Worm (Caenorhabditis elegans) whole organism, L4/young adult: ENCODE data around the gene syg-1.

Experiments
- W03F9.2 ChIP-seq: fragments of 150-350 bp; optimal IDR thresholded peaks from 2 replicates; lab custom pipeline; 2014; ENCODE audit warnings: missing biosample characterization, missing genetic modification characterization
- dao-5 ChIP-seq: sonication (generic microtip); optimal IDR thresholded peaks from 2 replicates; lab custom pipeline; 2016; ENCODE audit warnings: missing genotype, missing genetic modification characterization, moderate library complexity, missing compliant biosample characterization
- him-1 ChIP-seq: sonication (generic microtip); optimal IDR thresholded peaks from 2 replicates; lab custom pipeline; 2016; ENCODE audit warnings: missing genotype, missing genetic modification reagents, missing genetic modification characterization, missing compliant biosample characterization

The syg-1 gene

DNA sequence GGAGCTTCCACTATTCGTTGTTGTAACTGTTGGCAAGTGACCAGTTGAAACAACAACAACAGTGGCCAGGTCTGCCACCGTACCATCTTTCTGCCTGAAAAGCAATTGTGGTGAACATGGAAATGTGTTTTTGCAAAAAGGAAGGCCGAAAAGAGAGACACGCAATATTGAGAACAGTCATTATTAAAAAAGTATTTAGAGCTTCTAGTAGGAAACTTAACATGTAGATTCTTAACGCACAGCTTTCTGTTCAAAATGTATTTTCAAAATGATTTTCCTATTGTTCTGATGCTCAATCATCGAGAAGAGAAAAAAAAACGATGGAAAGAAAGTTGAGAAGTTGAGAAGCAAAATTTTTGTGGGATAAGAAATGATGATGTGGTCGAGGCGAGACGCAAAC is at the start of gene syg-1:
Gene syg-1, minus strand, starts transcription at position 101 of the 400 bp plus-strand sequence.
- no peak for TF ChIP-seq dao-5

DNA sequence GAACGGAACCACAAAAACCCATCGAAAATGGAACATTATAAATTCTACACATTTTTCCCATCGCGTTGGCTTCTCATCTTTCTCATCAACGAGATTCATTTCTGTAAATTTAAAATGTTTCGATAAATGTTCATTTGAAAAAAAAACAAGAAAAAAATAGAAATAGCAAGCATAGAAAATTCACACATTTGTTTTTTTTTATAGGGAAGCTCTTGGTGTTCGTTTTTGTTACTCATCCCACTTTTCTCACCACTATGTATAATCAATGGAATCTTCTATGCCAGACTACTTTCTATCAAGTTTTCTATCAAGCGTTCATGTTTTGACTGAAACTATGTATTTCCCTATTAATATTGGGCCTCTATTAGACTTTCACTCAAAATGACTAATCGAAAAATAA is 48.9 kb upstream of the syg-1 start, which contains the start of gene dhcr-24:
Gene dhcr-24, minus strand, starts transcription at position 101 of the 400 bp plus-strand sequence.
- no peak for TF ChIP-seq him-1 (tag; lab: Kevin White, UChicago)
- TF ChIP-seq W03F9.2 (tag; lab: Kevin White, UChicago) = no peak
- TF ChIP-seq dao-5 = no peak

DNA sequence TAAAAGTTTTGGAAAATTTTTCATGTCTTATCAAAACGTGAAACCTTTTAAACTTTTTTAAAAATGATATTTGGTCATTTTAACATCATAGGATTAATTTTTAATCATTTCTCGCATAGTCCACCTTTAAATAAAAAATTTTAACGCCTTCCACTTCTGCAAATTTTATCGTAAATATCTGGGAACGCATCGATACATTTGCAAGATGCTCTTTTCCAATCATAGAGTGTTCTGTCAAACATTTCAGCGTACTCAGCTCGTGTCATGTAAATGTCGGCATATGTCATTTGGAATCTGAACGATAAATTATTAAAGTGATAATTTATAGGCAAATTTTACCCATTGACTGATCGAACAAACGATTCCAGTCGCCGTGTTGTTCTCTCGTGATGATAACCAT is 44.9 kb upstream of the syg-1 start, which contains the start of gene F52H2.5:
Gene F52H2.5, minus strand, starts transcription at position 101 of the 400 bp plus-strand sequence.
- TF ChIP-seq W03F9.2 (tag; lab: Kevin White, UChicago) = no peak
- no peak for TF ChIP-seq him-1 (tag; lab: Kevin White, UChicago)
- no peak for TF ChIP-seq dao-5

DNA sequence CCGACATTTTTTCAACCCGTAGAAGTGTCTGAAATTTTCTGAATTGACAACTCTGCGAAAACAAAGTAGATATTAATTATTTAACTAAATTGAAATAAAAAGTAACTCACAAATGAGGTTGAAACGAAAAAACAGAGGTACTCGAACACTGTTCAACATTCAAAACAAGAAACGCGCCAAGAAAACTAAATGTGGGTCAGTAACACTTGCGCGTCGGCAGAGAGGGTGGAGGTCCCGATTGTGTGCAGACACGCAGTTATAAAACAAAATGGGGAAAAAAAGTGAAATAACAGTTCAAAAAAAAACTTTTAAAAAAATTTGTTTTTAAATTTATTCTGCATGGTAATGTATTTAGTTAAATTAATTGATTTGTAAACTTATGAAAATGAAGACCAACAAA is 44.3 kb upstream of the syg-1 start:
- no peak for TF ChIP-seq W03F9.2 (tag; lab: Kevin White, UChicago)
- TF ChIP-seq him-1 (tag; lab: Kevin White, UChicago) = peak; percentile 7

DNA sequence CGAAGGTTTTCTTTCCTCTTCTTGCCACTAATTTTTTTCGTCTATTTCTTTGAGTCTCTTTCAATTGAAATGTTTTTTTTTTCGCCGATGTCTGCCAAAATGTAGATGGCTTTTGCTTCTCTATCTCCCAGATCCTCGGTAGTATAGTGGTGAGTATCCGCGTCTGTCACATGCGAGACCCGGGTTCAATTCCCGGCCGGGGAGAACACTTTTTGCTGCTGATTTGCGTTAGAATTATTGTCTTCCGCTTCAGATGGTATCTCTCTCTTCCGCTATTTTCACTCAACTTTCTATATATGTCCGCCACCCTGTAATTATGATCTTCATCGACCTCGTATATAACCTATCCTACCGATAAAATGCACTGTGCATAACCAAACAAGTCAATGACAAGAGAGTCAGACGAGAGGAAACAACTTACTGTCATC is 38.3 kb upstream of the syg-1 start:
- TF ChIP-seq dao-5 (peak; percentile 80), W03F9.2 (tag; lab: Kevin White, UChicago) (peak; percentile 62), him-1 (tag; lab: Kevin White, UChicago) (peak; percentile 88)

DNA sequence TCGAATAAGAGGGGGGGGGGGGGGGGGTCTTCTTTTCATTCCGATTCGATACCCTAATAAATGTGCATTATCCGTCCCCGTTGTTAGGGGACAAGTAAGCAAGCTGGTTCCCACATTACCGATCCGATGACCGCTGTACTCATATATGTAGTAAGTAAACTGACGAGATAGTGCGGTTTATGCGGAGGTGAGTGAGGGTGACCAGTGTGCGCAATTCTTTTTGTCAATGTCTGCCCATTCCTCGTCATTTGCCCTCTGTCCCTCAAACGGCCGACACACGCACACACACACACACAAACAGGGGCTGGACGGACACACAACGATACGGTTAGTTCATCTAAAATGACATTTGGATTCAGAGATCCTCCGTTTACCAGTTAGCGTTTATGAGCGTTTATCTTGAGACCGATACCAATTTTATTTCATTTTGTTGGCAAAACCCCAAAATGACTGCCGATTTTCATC is 37.1 kb upstream of the syg-1 start, which contains the start of gene aat-3:
Gene aat-3, plus strand, starts transcription at position 51 of the 465 bp plus-strand sequence.
- no peak for TF ChIP-seq W03F9.2 (tag; lab: Kevin White, UChicago)
- no peak for TF ChIP-seq dao-5
- no peak for TF ChIP-seq him-1 (tag; lab: Kevin White, UChicago)

DNA sequence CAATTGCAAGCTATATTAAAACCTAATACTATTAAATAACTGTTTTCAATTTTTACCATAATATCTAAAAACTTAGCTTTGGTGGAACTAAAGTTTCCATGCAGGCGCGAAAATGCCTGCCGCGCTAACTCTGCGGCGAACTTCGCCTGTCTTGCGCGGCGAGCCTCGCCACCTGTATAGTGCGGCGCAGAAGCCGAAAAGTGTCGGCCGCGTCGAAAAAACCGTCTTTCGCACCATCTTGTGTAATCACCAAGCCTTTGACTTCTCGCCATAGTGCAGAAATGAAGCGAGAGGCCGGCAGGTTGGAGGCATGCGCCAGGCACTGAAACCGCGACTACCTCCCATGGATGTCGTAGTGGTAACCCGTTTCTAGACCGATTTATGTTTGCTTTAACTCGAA is 36.3 kb upstream of the syg-1 start:
- TF ChIP-seq him-1 (tag; lab: Kevin White, UChicago) (no peak), W03F9.2 (tag; lab: Kevin White, UChicago) (no peak), dao-5 (no peak)

DNA sequence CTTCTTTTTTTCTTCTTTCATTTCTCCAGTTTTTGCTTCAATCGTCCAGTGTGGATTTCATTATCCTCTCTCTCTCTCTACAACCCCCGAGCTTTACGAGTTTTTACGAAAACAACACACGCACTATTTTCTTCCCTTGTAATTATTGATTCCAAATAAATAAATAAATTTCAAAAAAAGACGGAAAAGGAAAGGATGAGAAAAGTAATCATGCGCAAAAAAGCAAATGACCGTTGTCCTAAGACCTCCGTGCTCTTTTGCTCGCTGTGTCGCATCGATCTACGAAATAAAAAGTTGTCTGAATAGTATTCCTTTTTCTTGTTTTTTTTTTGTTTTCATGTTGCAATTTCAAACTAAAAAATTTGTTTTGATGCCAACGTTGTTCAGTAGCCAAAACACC is 35.5 kb upstream of the syg-1 start:
- TF ChIP-seq W03F9.2 (tag; lab: Kevin White, UChicago) (no peak), him-1 (tag; lab: Kevin White, UChicago) (no peak), dao-5 (no peak)

DNA sequence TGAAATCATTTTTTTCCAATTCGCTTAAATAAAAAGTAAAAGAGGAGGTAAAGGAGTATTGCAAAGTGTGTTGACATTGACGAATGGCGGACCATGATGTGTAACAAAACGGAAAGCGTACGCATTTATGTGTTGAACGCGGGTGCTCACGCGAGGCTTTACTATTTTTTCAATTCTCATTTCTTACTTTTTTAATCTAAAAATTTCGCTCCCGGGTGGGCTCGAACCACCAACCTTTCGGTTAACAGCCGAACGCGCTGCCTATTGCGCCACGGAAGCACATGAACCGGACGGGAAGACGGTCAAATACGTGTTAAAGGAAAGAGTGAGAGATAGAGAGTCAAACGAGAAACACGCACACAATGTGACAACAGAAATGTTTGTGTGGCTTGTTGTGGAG is 34.2 kb upstream of the syg-1 start:
- TF ChIP-seq W03F9.2 (tag; lab: Kevin White, UChicago) = peak; percentile 7
- peak; percentile 69 for TF ChIP-seq him-1 (tag; lab: Kevin White, UChicago)
- TF ChIP-seq dao-5 = peak; percentile 52

DNA sequence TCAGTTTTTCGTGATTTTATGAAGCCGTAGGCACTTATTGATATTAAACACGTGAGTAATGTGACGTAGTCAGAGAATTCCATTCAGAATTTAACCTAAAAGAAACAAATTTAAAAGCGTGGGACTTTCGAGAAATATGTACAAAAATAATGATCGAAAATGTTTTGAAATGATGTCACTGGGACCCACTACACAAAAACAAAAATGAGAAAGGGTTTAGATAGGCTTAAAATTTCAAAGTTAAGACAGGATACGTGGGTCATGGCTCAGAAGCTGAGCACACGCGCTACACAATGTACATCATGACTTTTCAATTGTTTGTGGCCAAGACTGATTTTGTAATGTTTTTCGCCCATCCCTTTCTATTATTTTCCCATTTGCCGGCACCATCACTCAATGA is 33.8 kb upstream of the syg-1 start, which contains the start of gene smvt-1:
Gene smvt-1, minus strand, starts transcription at position 101 of the 400 bp plus-strand sequence.
- TF ChIP-seq him-1 (tag; lab: Kevin White, UChicago) = no peak
- TF ChIP-seq dao-5 = no peak
- TF ChIP-seq W03F9.2 (tag; lab: Kevin White, UChicago) = no peak

DNA sequence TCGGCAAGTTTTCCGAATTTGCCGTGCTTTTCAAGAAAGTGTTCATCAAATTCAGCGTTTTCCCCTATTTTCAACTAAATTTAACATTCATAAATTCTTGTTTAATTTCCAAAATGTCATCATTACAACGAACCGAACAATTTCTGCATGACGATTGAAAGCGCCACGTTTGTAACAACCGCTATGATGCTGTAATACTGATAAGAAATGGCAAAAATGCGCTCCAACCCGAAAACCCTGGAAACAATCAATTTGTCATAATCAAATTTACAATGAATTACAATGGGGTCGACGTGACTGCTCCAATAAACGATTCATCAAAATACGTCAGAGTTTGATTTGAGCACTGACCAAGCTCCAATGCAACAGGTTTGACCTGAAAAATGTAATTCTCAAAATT is 29.5 kb upstream of the syg-1 start:
- no peak for TF ChIP-seq him-1 (tag; lab: Kevin White, UChicago)
- no peak for TF ChIP-seq W03F9.2 (tag; lab: Kevin White, UChicago)
- no peak for TF ChIP-seq dao-5

DNA sequence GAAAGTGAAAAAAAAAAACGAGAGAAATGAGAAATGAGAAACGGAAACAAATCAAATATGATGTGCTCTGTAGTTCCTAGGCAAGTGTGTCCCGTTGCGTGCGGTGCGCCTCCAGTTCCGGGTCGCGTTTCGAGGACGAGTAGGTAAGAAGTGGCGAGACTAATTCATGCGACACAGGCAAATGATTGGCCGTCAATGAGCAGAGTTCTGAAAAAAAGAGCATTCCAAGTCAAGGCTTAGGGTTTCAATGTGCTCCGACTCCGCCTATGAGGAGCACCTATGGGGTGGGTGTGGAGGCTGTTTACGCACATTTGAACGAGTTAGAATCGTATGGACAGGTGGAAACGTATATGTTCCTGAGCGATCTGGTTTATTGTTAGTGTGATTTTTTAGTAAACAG is 28.2 kb upstream of the syg-1 start:
- no peak for TF ChIP-seq W03F9.2 (tag; lab: Kevin White, UChicago)
- TF ChIP-seq dao-5 = no peak
- TF ChIP-seq him-1 (tag; lab: Kevin White, UChicago) = no peak

DNA sequence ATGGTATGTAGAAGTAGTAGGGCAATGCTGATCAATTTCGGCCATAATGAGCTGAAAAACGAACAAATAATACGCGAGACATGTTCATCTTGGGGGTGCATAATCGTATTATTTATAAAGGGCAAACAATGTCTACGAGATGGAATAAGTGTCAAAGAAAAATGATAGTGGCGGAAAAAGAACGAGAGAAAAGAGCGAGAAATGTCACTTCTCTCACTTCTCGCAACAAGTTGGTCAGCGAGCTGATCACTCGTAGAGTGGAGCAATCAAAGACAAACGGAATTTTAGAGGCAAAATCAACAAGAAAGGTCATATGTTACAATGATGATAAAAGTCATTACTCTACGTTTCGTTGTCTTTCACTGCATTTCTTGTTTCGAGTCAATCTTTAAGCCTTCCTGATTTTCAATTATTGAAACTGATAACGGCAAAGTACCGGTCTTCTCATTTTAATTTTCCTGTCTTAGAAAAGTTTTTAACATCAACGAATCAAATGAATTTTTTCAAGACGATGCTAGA is 25.9 kb upstream of the syg-1 start, which contains the start of gene F52H2.3:
Gene F52H2.3, minus strand, starts transcription at position 51 of the 519 bp plus-strand sequence.
- TF ChIP-seq him-1 (tag; lab: Kevin White, UChicago) (no peak), dao-5 (no peak), W03F9.2 (tag; lab: Kevin White, UChicago) (no peak)

DNA sequence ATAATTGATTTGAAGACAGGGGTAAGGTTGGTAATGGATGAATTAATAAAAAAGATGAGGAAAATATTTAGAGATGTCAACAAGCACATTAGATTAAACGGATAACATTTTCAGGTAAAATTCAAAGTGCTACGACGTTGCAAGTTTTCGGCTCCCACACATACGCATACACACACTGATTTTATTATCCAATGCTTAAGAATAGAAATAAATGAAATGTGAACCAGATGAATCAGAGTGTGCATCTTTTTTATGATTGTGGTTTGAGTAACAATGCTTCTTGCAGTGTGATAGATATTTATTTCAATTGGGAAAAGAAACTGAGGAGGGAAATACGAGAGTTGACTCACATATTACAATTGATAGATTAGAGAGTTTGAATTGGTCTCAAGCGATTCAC is 23.6 kb upstream of the syg-1 start:
- TF ChIP-seq dao-5 (no peak), him-1 (tag; lab: Kevin White, UChicago) (no peak), W03F9.2 (tag; lab: Kevin White, UChicago) (no peak)

DNA sequence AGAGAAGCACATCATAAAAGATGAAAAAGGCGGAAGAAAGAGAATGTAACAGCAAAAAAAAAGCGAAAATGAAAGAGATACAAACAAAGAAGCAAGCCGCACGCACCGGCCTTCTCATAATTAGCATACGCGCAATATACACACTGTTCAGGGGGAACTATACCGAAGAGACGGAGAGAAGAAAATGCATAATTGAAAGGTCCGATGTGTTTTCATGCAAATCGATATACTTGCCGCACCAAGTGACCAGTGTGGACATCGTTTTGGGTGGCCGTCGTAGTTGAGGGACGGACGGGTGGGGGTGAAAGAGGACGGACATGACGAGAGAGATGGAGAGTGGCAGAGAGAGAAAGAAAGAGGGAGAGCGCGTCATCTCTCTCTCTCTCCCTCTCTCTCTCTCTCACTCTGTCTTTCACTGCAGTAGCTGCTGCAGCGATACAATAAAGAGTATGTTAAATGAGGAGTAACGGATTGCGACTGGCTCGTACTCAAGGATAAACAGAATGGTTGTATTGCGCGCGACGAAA is 21.2 kb upstream of the syg-1 start:
- TF ChIP-seq W03F9.2 (tag; lab: Kevin White, UChicago) = no peak
- TF ChIP-seq him-1 (tag; lab: Kevin White, UChicago) = peak; percentile 47
- no peak for TF ChIP-seq dao-5
